Fruit fly (Drosophila melanogaster): ENCODE results near the gene Marf.

Marf gene

dm6 chrX:6353613-6353986 lies 12.1 kb upstream of the Marf start (continued):
- peak; percentile 60 for TF ChIP-seq Max (GFP tag; optimal IDR thresholded peaks at IDR 0.05)
- TF ChIP-seq tgo (GFP tag; IDR thresholded peaks at IDR 0.05) = peak; percentile 81
- peak; percentile 76 for TF ChIP-seq zen (tag; optimal IDR thresholded peaks at IDR 0.05)
- TF ChIP-seq dysf (GFP tag; IDR thresholded peaks at IDR 0.05) = peak; percentile 89
- no peak for TF ChIP-seq CG13287 (GFP tag; IDR thresholded peaks at IDR 0.05; ENCODE audit: partially characterized antibody)
- TF ChIP-seq CG10321 (GFP tag; IDR thresholded peaks at IDR 0.05) = peak; percentile 47; the same call in 1 of the 2 replicates
- TF ChIP-seq CG31224 (GFP tag; IDR thresholded peaks at IDR 0.05) = peak; percentile 69
- no peak for TF ChIP-seq wek (GFP tag; optimal IDR thresholded peaks at IDR 0.05)
- TF ChIP-seq CG34376 (GFP tag; optimal IDR thresholded peaks at IDR 0.05) = peak; percentile 83
- TF ChIP-seq tap (tag; optimal IDR thresholded peaks at IDR 0.05) = peak; percentile 86
- no peak for TF ChIP-seq CG1792 (GFP tag; optimal IDR thresholded peaks at IDR 0.05)
- TF ChIP-seq crp (GFP tag; optimal IDR thresholded peaks at IDR 0.05) = peak in 1 of 2 experiments; percentile 33
- TF ChIP-seq CG2120 (GFP tag; optimal IDR thresholded peaks at IDR 0.05) = peak; percentile 79
- TF ChIP-seq CG12219 (GFP tag; optimal IDR thresholded peaks at IDR 0.05) = peak; percentile 77
- TF ChIP-seq CG12659 (GFP tag; optimal IDR thresholded peaks at IDR 0.05) = peak; percentile 92
- no peak for TF ChIP-seq corto (GFP tag; optimal IDR thresholded peaks at IDR 0.05)
- TF ChIP-seq B-H2 (GFP tag; optimal IDR thresholded peaks at IDR 0.05) = peak; percentile 81
- no peak for TF ChIP-seq CG14965 (GFP tag; optimal IDR thresholded peaks at IDR 0.05; ENCODE audit: borderline replicate concordance)
- peak; percentile 77 for TF ChIP-seq scrt (GFP tag; optimal IDR thresholded peaks at IDR 0.05)
- TF ChIP-seq zfh1 (GFP tag; IDR thresholded peaks at IDR 0.05) = peak; percentile 75
- no peak for TF ChIP-seq D (optimal IDR thresholded peaks at IDR 0.05)
- peak; percentile 84 for TF ChIP-seq D (GFP tag; optimal IDR thresholded peaks at IDR 0.05)
- TF ChIP-seq pita (GFP tag; optimal IDR thresholded peaks at IDR 0.05) = no peak
- peak; percentile 52; the same call in 2 of the 3 replicates for TF ChIP-seq CG2889 (GFP tag; IDR thresholded peaks at IDR 0.05)
- no peak for TF ChIP-seq bab2 (GFP tag; optimal IDR thresholded peaks at IDR 0.05)
- no peak for TF ChIP-seq br (optimal IDR thresholded peaks at IDR 0.05)
- peak; percentile 86 for TF ChIP-seq CG6765 (GFP tag; optimal IDR thresholded peaks at IDR 0.05)
- TF ChIP-seq Dip2 (GFP tag; IDR thresholded peaks at IDR 0.05) = no peak
- TF ChIP-seq sc (optimal IDR thresholded peaks at IDR 0.05) = no peak
- peak; percentile 77 for TF ChIP-seq sc (GFP tag; optimal IDR thresholded peaks at IDR 0.05)
- peak; percentile 94 for TF ChIP-seq nmo (GFP tag; optimal IDR thresholded peaks at IDR 0.05)
- no peak for TF ChIP-seq bigmax (GFP tag; optimal IDR thresholded peaks at IDR 0.05)
- TF ChIP-seq Lpt (GFP tag; optimal IDR thresholded peaks at IDR 0.05) = no peak
- TF ChIP-seq CG14014 (GFP tag; IDR thresholded peaks at IDR 0.05) = peak; percentile 83
- peak; percentile 77 for TF ChIP-seq Spps (tag; optimal IDR thresholded peaks at IDR 0.05)
- peak; percentile 91 for TF ChIP-seq Meics (GFP tag; optimal IDR thresholded peaks at IDR 0.05)
- no peak; the same call in 1 of the 2 replicates for TF ChIP-seq CG11085 (GFP tag; IDR thresholded peaks at IDR 0.05)
- TF ChIP-seq Dp (GFP tag; optimal IDR thresholded peaks at IDR 0.05) = no peak
- peak; percentile 82 for TF ChIP-seq trem (tag; optimal IDR thresholded peaks at IDR 0.05)
- peak; percentile 82 for TF ChIP-seq NfI (GFP tag; optimal IDR thresholded peaks at IDR 0.05)
- TF ChIP-seq fd102C (GFP tag; optimal IDR thresholded peaks at IDR 0.05) = no peak
- peak; percentile 48; the same call in 1 of the 2 replicates for TF ChIP-seq onecut (GFP tag; IDR thresholded peaks at IDR 0.05)
- peak; percentile 94 for TF ChIP-seq CoRest (tag; optimal IDR thresholded peaks at IDR 0.05)
- TF ChIP-seq CG13296 (GFP tag; optimal IDR thresholded peaks at IDR 0.05) = peak; percentile 89
- TF ChIP-seq slp2 (GFP tag; optimal IDR thresholded peaks at IDR 0.05) = no peak
- TF ChIP-seq Lhr (GFP tag; optimal IDR thresholded peaks at IDR 0.05) = peak; percentile 76
- peak; percentile 76 for TF ChIP-seq CG6683 (GFP tag; optimal IDR thresholded peaks at IDR 0.05)
- peak; percentile 92 for TF ChIP-seq CG8924 (tag; optimal IDR thresholded peaks at IDR 0.05)
- TF ChIP-seq Doc3 (GFP tag; IDR thresholded peaks at IDR 0.05; ENCODE audit: partially characterized antibody) = no peak
- TF ChIP-seq ap (GFP tag; IDR thresholded peaks at IDR 0.05) = peak; percentile 69
- peak; percentile 91 for TF ChIP-seq CG14710 (tag; optimal IDR thresholded peaks at IDR 0.05)

Data from whole organism, embryonic.